Worm (Caenorhabditis elegans) whole organism, L4 larva: ENCODE results near the gene K12H6.10.

ENCODE experiments used
- F49E8.2 ChIP-seq: sonication (generic microtip); optimal IDR thresholded peaks from 2 replicates; lab custom pipeline; 2016; ENCODE audit warnings: missing compliant biosample characterization, mild to moderate bottlenecking, missing genetic modification characterization, borderline replicate concordance
- T26A8.4 ChIP-seq: fragments of 200-800 bp; sonication (Bioruptor generic); IDR thresholded peaks from 2 replicates; pipeline ENCODE4 v1.3.6; 2022; ENCODE audit warnings: missing genetic modification characterization, missing compliant biosample characterization
- aha-1 ChIP-seq: fragments of 150-350 bp; peaks from one replicate; lab custom pipeline; 2014; ENCODE audit warnings: missing biosample characterization, missing genetic modification characterization
- ama-1 ChIP-seq: fragments of 150-350 bp; optimal IDR thresholded peaks from 2 replicates; lab custom pipeline; 2014; ENCODE audit warnings: inconsistent platforms, mixed read lengths
- arid-1 ChIP-seq: fragments of 200-800 bp; sonication (Bioruptor generic); conservative IDR thresholded peaks from 2 replicates; pipeline ENCODE4 v1.3.6; 2022; ENCODE audit warnings: missing genetic modification reagents, missing genetic modification characterization, missing compliant biosample characterization
- attf-4 ChIP-seq: sonication (generic microtip); optimal IDR thresholded peaks from 3 replicates; lab custom pipeline; 2017; ENCODE audit warnings: missing biosample characterization, missing genetic modification characterization
- ceh-20 ChIP-seq: fragments of 200-800 bp; sonication (Bioruptor generic); IDR thresholded peaks from 2 replicates; pipeline ENCODE4 v1.3.6; 2022; ENCODE audit warnings: missing genetic modification reagents, missing genetic modification characterization, missing compliant biosample characterization
- ceh-28 ChIP-seq: fragments of 150-350 bp; optimal IDR thresholded peaks from 2 replicates; lab custom pipeline; 2014; ENCODE audit warnings: missing biosample characterization, missing genetic modification reagents, missing genetic modification characterization
- ceh-44 ChIP-seq: fragments of 200-800 bp; sonication (Bioruptor generic); IDR thresholded peaks from 2 replicates; pipeline ENCODE4 v1.3.6; 2022; ENCODE audit warnings: missing genetic modification reagents, missing genetic modification characterization, missing compliant biosample characterization
- ceh-62 ChIP-seq: sonication (generic microtip); optimal IDR thresholded peaks from 2 replicates; lab custom pipeline; 2017; ENCODE audit warnings: missing biosample characterization, missing genetic modification characterization
- ceh-82 ChIP-seq: sonication (generic microtip); optimal IDR thresholded peaks from 2 replicates; lab custom pipeline; 2017; ENCODE audit warnings: missing biosample characterization, missing genetic modification characterization
- cey-2 ChIP-seq: sonication (generic microtip); optimal IDR thresholded peaks from 3 replicates; lab custom pipeline; 2017; ENCODE audit warnings: missing genetic modification characterization, mild to moderate bottlenecking, missing compliant biosample characterization, antibody characterized with exemption, borderline replicate concordance; ENCODE audit not compliant: insufficient read depth
- ctbp-1 ChIP-seq: fragments of 200-800 bp; sonication (Bioruptor generic); IDR thresholded peaks from 2 replicates; pipeline ENCODE4 v1.3.6; 2022; ENCODE audit warnings: missing genetic modification reagents, missing genetic modification characterization, missing compliant biosample characterization
- daf-19 ChIP-seq: fragments of 200-800 bp; sonication (Bioruptor generic); conservative IDR thresholded peaks from 2 replicates; pipeline ENCODE4 v1.3.6; 2022; ENCODE audit warnings: missing genetic modification characterization, missing compliant biosample characterization
- duxl-1 ChIP-seq: sonication (generic microtip); optimal IDR thresholded peaks from 2 replicates; lab custom pipeline; 2016; ENCODE audit warnings: mild to moderate bottlenecking, missing genetic modification characterization, moderate library complexity, missing compliant biosample characterization; ENCODE audit not compliant: poor library complexity
- egl-27 ChIP-seq: sonication (generic microtip); optimal IDR thresholded peaks from 3 replicates; lab custom pipeline; 2017; ENCODE audit warnings: missing biosample characterization, missing genetic modification reagents, missing genetic modification characterization
- gei-8 ChIP-seq: fragments of 200-800 bp; sonication (Bioruptor generic); optimal IDR thresholded peaks from 2 replicates; lab custom pipeline; 2018; ENCODE audit warnings: mild to moderate bottlenecking, missing genetic modification characterization, missing compliant biosample characterization
- hif-1 ChIP-seq, 2 experiments: sonication (generic microtip); optimal IDR thresholded peaks; 2 replicates each; lab custom pipeline; 2016 to 2017; ENCODE audit warnings: missing compliant biosample characterization in 2 of 2, missing genetic modification characterization in 2 of 2, missing genetic modification reagents in 2 of 2, missing genotype in 2 of 2, mild to moderate bottlenecking in 1 of 2
- lin-1 ChIP-seq: fragments of 200-800 bp; sonication (Bioruptor generic); IDR thresholded peaks from 2 replicates; pipeline ENCODE4 v1.3.6; 2022; ENCODE audit warnings: missing genetic modification reagents, missing genetic modification characterization, missing compliant biosample characterization
- lin-29 ChIP-seq: fragments of 200-800 bp; sonication (Bioruptor generic); IDR thresholded peaks from 2 replicates; pipeline ENCODE4 v1.3.6; 2022; ENCODE audit warnings: missing genetic modification reagents, missing genetic modification characterization, missing compliant biosample characterization
- lin-38 ChIP-seq: fragments of 200-800 bp; sonication (Bioruptor generic); IDR thresholded peaks from 2 replicates; pipeline ENCODE4 v1.3.6; 2022; ENCODE audit warnings: missing genetic modification reagents, missing genetic modification characterization, missing compliant biosample characterization
- lsy-2 ChIP-seq, 2 experiments: fragments of 150-350 bp in 1 of 2; sonication (generic microtip) in 1 of 2; optimal IDR thresholded peaks; 2 replicates each; lab custom pipeline; 2014 to 2017; ENCODE audit warnings: missing biosample characterization in 2 of 2, missing genetic modification characterization in 2 of 2
- mdt-29 ChIP-seq: fragments of 200-800 bp; sonication (Bioruptor generic); IDR thresholded peaks from 2 replicates; pipeline ENCODE4 v1.3.6; 2022; ENCODE audit warnings: missing genetic modification reagents, missing genetic modification characterization, missing compliant biosample characterization
- mxl-3 ChIP-seq: fragments of 200-800 bp; sonication (Bioruptor generic); optimal IDR thresholded peaks from 2 replicates; lab custom pipeline; 2018; ENCODE audit warnings: mild to moderate bottlenecking, missing genetic modification characterization, missing compliant biosample characterization
- nhr-10 ChIP-seq: fragments of 150-350 bp; optimal IDR thresholded peaks from 2 replicates; lab custom pipeline; 2014; ENCODE audit warnings: missing biosample characterization, missing genetic modification characterization
- nhr-48 ChIP-seq: sonication (generic microtip); optimal IDR thresholded peaks from 2 replicates; lab custom pipeline; 2016; ENCODE audit warnings: mild to moderate bottlenecking, missing genetic modification characterization, missing compliant biosample characterization
- nhr-6 ChIP-seq: fragments of 150-350 bp; optimal IDR thresholded peaks from 2 replicates; lab custom pipeline; 2014; ENCODE audit warnings: missing biosample characterization, missing genetic modification characterization
- nhr-77 ChIP-seq: fragments of 150-350 bp; optimal IDR thresholded peaks from 2 replicates; lab custom pipeline; 2014; ENCODE audit warnings: missing biosample characterization, missing genetic modification characterization
- pha-4 ChIP-seq, 2 experiments: fragments of 150-350 bp in 1 of 2; fragments of 200-800 bp in 1 of 2; sonication (Bioruptor generic) in 1 of 2; IDR thresholded peaks in 1 of 2; optimal IDR thresholded peaks in 1 of 2; 2 replicates each; pipeline versions ENCODE4 v1.3.6 to Lab custom; 2014 to 2022; ENCODE audit warnings: missing genetic modification characterization in 2 of 2, missing genetic modification reagents in 2 of 2, missing biosample characterization in 1 of 2, missing compliant biosample characterization in 1 of 2
- php-3 ChIP-seq: fragments of 200-800 bp; sonication (Bioruptor generic); IDR thresholded peaks from 2 replicates; pipeline ENCODE4 v1.3.6; 2022; ENCODE audit warnings: missing genetic modification reagents, missing genetic modification characterization, missing compliant biosample characterization
- pqm-1 ChIP-seq: sonication (generic microtip); optimal IDR thresholded peaks from 2 replicates; lab custom pipeline; 2017; ENCODE audit warnings: missing biosample characterization, missing genetic modification characterization
- rbr-2 ChIP-seq: sonication (generic microtip); optimal IDR thresholded peaks from 2 replicates; lab custom pipeline; 2016; ENCODE audit warnings: missing genotype, missing genetic modification characterization, missing compliant biosample characterization
- set-16 ChIP-seq: fragments of 200-800 bp; sonication (Bioruptor generic); IDR thresholded peaks from 2 replicates; pipeline ENCODE4 v1.3.6; 2022; ENCODE audit warnings: missing genetic modification reagents, missing genetic modification characterization, missing compliant biosample characterization
- tag-97 ChIP-seq: fragments of 200-800 bp; sonication (Bioruptor generic); IDR thresholded peaks from 2 replicates; pipeline ENCODE4 v1.3.6; 2022; ENCODE audit warnings: missing genetic modification characterization, missing compliant biosample characterization
- tra-1 ChIP-seq: fragments of 200-800 bp; sonication (Bioruptor generic); IDR thresholded peaks from 2 replicates; pipeline ENCODE4 v1.3.6; 2022; ENCODE audit warnings: missing genetic modification reagents, missing genetic modification characterization, missing compliant biosample characterization
- unc-62 ChIP-seq, 3 experiments: fragments of 150-350 bp in 1 of 3; sonication (generic microtip); optimal IDR thresholded peaks in 2 of 3; peaks in 1 of 3; 1 replicate in 1 of 3; 2 replicates in 2 of 3; lab custom pipeline; 2014 to 2017; ENCODE audit warnings: missing biosample characterization in 3 of 3, missing genetic modification characterization in 3 of 3, missing genetic modification reagents in 3 of 3, missing genotype in 1 of 3
- zag-1 ChIP-seq: fragments of 150-350 bp; optimal IDR thresholded peaks from 2 replicates; lab custom pipeline; 2014; ENCODE audit warnings: missing biosample characterization, missing genetic modification characterization
- zfp-3 ChIP-seq: fragments of 200-800 bp; sonication (Bioruptor generic); conservative IDR thresholded peaks from 2 replicates; pipeline ENCODE4 v1.3.6; 2022; ENCODE audit warnings: missing genetic modification reagents, missing genetic modification characterization, missing compliant biosample characterization
- ztf-7 ChIP-seq: fragments of 150-350 bp; optimal IDR thresholded peaks from 2 replicates; lab custom pipeline; 2014; ENCODE audit warnings: missing biosample characterization, missing genetic modification characterization

Gene K12H6.10

ce11 chrII:2787849-2788248, 34.8 kb upstream of the K12H6.10 start:
- TF ChIP-seq ceh-44 (GFP tag; lab: Robert Waterston, UW), result no peak
- peak; percentile 76 for TF ChIP-seq set-16 (GFP tag; lab: Robert Waterston, UW)
- TF ChIP-seq unc-62 (GFP tag; optimal IDR thresholded peaks at IDR 0.05 in 1 of 2; lab: Kevin White, UChicago), result peak in 1 of 2 experiments; percentile 81
- TF ChIP-seq unc-62 (tag; optimal IDR thresholded peaks at IDR 0.05; lab: Kevin White, UChicago), result no peak
- TF ChIP-seq, all 104 proteins: peak for 2

- TF ChIP-seq set-16 (GFP tag; lab: Robert Waterston, UW) (peak; percentile 56), duxl-1 (no peak)
Measured at ce11 chrII:2791693-2792092, 31.0 kb upstream of the K12H6.10 start.

- peak; percentile 75 for TF ChIP-seq ceh-28 (tag; lab: Kevin White, UChicago)
- no peak for TF ChIP-seq F49E8.2
- peak in 1 of 2 experiments; percentile 51 for TF ChIP-seq unc-62 (GFP tag; optimal IDR thresholded peaks at IDR 0.05 in 1 of 2; lab: Kevin White, UChicago)
- no peak for TF ChIP-seq unc-62 (tag; optimal IDR thresholded peaks at IDR 0.05; lab: Kevin White, UChicago)
Measured at ce11 chrII:2795413-2795812, 27.3 kb upstream of the K12H6.10 start.

- peak; percentile 48; the same call in 1 of the 2 replicates for TF ChIP-seq set-16 (GFP tag; lab: Robert Waterston, UW)
- no peak for TF ChIP-seq lin-29 (GFP tag; lab: Robert Waterston, UW)
Measured at ce11 chrII:2796431-2796830, 26.2 kb upstream of the K12H6.10 start.

- TF ChIP-seq aha-1 (tag; lab: Kevin White, UChicago) (peak; percentile 79), ama-1 (no peak)
Measured at ce11 chrII:2797951-2798350, 24.7 kb upstream of the K12H6.10 start.

- TF ChIP-seq ceh-82 (no peak), pqm-1 (peak; percentile 56), cey-2 (tag; lab: Kevin White, UChicago) (peak; percentile 51), ceh-62 (tag; lab: Kevin White, UChicago) (no peak), gei-8 (GFP tag; lab: Kevin White, UChicago) (no peak), hif-1 (tag; optimal IDR thresholded peaks at IDR 0.05; lab: Kevin White, UChicago) (peak in 1 of 2 experiments; percentile 14), egl-27 (no peak), php-3 (GFP tag; lab: Robert Waterston, UW) (peak; percentile 66), mdt-29 (GFP tag; lab: Robert Waterston, UW) (0 out of 2 replicates have a peak, but pooled peaks have one; percentile 31), aha-1 (tag; lab: Kevin White, UChicago) (peak; percentile 64), pha-4 (GFP tag; IDR thresholded peaks at IDR 0.05; lab: Robert Waterston, UW) (peak; percentile 65), pha-4 (tag; optimal IDR thresholded peaks at IDR 0.05; lab: Kevin White, UChicago) (no peak), lin-38 (GFP tag; lab: Robert Waterston, UW) (peak; percentile 35; the same call in 1 of the 2 replicates), ztf-7 (no peak), nhr-48 (tag; lab: Kevin White, UChicago) (peak; percentile 93), nhr-77 (tag; lab: Kevin White, UChicago) (peak; percentile 45), tag-97 (GFP tag; lab: Robert Waterston, UW) (no peak), lsy-2 (tag; optimal IDR thresholded peaks at IDR 0.05; lab: Kevin White, UChicago) (peak in 1 of 2 experiments; percentile 76), nhr-6 (tag; lab: Kevin White, UChicago) (peak; percentile 44), ceh-20 (peak; percentile 70), zag-1 (tag; lab: Kevin White, UChicago) (no peak), lin-1 (GFP tag; lab: Robert Waterston, UW) (peak; percentile 74), T26A8.4 (GFP tag; lab: Robert Waterston, UW) (peak; percentile 74), mxl-3 (peak; percentile 89), zfp-3 (GFP tag; lab: Robert Waterston, UW) (no peak), nhr-10 (tag; lab: Kevin White, UChicago) (peak; percentile 8), tra-1 (GFP tag; lab: Robert Waterston, UW) (peak; percentile 83), attf-4 (tag; lab: Kevin White, UChicago) (no peak), ctbp-1 (GFP tag; lab: Robert Waterston, UW) (no peak), daf-19 (GFP tag; lab: Robert Waterston, UW) (no peak), rbr-2 (tag; lab: Kevin White, UChicago) (peak; percentile 12), arid-1 (GFP tag; lab: Robert Waterston, UW) (no peak)
Measured at ce11 chrII:2800550-2801233, 22.0 kb upstream of the K12H6.10 start, which contains the start of gene nhr-119. nhr-119 (minus strand) TSS chrII:2800600.
